Worm (Caenorhabditis elegans): ENCODE measurements around the gene F53B7.4.

- TF ChIP-seq ceh-9 (tag; optimal IDR thresholded peaks at IDR 0.05) (no peak), unc-55 (GFP tag; optimal IDR thresholded peaks at IDR 0.05) (no peak)
Observed at ce11 chrV:11042538-11042937, 40.2 kb upstream of the F53B7.4 start, which contains the start of gene C45B11.2.
